Worm (Caenorhabditis elegans) whole organism, L2 larva: ENCODE data around the gene pes-5.
A peak's percentile ranks its signal among the peaks of the same experiment; 100 is the strongest.

Experiments used
- C34F6.9 ChIP-seq: fragments of 150-350 bp; optimal IDR thresholded peaks from 2 replicates; lab custom pipeline; 2014; ENCODE audit warnings: missing biosample characterization, missing genetic modification characterization
- F13H6.1 ChIP-seq: sonication (generic microtip); optimal IDR thresholded peaks from 2 replicates; lab custom pipeline; 2016; ENCODE audit warnings: missing genetic modification characterization, missing compliant biosample characterization
- R02D3.7 ChIP-seq: fragments of 150-350 bp; optimal IDR thresholded peaks from 2 replicates; lab custom pipeline; 2014; ENCODE audit warnings: missing biosample characterization, missing genetic modification characterization
- Y55F3AM.14 ChIP-seq: fragments of 200-800 bp; sonication (Bioruptor generic); optimal IDR thresholded peaks from 2 replicates; lab custom pipeline; 2018; ENCODE audit warnings: mild to moderate bottlenecking, missing genetic modification characterization, missing compliant biosample characterization
- ZK546.5 ChIP-seq: sonication (generic microtip); optimal IDR thresholded peaks from 2 replicates; lab custom pipeline; 2017; ENCODE audit warnings: missing biosample characterization, missing genetic modification characterization
- alr-1 ChIP-seq: fragments of 150-350 bp; optimal IDR thresholded peaks from 2 replicates; lab custom pipeline; 2014; ENCODE audit warnings: missing biosample characterization, missing genetic modification characterization
- ama-1 ChIP-seq: fragments of 150-350 bp; optimal IDR thresholded peaks from 2 replicates; lab custom pipeline; 2018; ENCODE audit warnings: inconsistent platforms
- blmp-1 ChIP-seq: sonication (generic microtip); optimal IDR thresholded peaks from 2 replicates; lab custom pipeline; 2017; ENCODE audit warnings: missing genetic modification characterization, mild to moderate bottlenecking, missing compliant biosample characterization, antibody characterized with exemption, moderate library complexity; ENCODE audit not compliant: insufficient read depth
- ceh-16 ChIP-seq: fragments of 150-350 bp; optimal IDR thresholded peaks from 2 replicates; lab custom pipeline; 2014; ENCODE audit warnings: missing biosample characterization, missing genetic modification characterization
- crh-2 ChIP-seq: sonication (generic microtip); optimal IDR thresholded peaks from 2 replicates; lab custom pipeline; 2017; ENCODE audit warnings: missing biosample characterization, missing genetic modification characterization
- elt-1 ChIP-seq: fragments of 150-350 bp; optimal IDR thresholded peaks from 2 replicates; lab custom pipeline; 2014; ENCODE audit warnings: missing biosample characterization, missing genetic modification characterization
- elt-3 ChIP-seq: sonication (generic microtip); optimal IDR thresholded peaks from 2 replicates; lab custom pipeline; 2017; ENCODE audit warnings: missing biosample characterization, missing genetic modification characterization
- fos-1 ChIP-seq: fragments of 150-350 bp; optimal IDR thresholded peaks from 2 replicates; lab custom pipeline; 2014; ENCODE audit warnings: missing biosample characterization, missing genetic modification characterization
- lin-11 ChIP-seq: fragments of 150-350 bp; sonication (generic microtip); optimal IDR thresholded peaks from 2 replicates; lab custom pipeline; 2014; ENCODE audit warnings: missing biosample characterization, missing genetic modification characterization, inconsistent platforms, mixed read lengths
- lin-13 ChIP-seq: fragments of 150-350 bp; optimal IDR thresholded peaks from 2 replicates; lab custom pipeline; 2014; ENCODE audit warnings: missing biosample characterization, missing genetic modification reagents, missing genetic modification characterization
- lin-39 ChIP-seq: fragments of 150-350 bp; optimal IDR thresholded peaks from 2 replicates; lab custom pipeline; 2014; ENCODE audit warnings: missing biosample characterization, missing genetic modification reagents, missing genetic modification characterization
- lsy-2 ChIP-seq, 2 experiments: fragments of 150-350 bp in 1 of 2; sonication (generic microtip) in 1 of 2; optimal IDR thresholded peaks; 2 replicates each; lab custom pipeline; 2014 to 2017; ENCODE audit warnings: missing biosample characterization in 2 of 2, missing genetic modification characterization in 2 of 2
- mdl-1 ChIP-seq, 2 experiments: fragments of 150-350 bp in 1 of 2; sonication (generic microtip) in 1 of 2; optimal IDR thresholded peaks; 2 replicates each; lab custom pipeline; 2017; ENCODE audit warnings: missing biosample characterization in 2 of 2, missing genetic modification characterization in 2 of 2
- nhr-10 ChIP-seq: sonication (generic microtip); optimal IDR thresholded peaks from 2 replicates; lab custom pipeline; 2017; ENCODE audit warnings: missing biosample characterization, missing genetic modification characterization
- nhr-11 ChIP-seq: fragments of 150-350 bp; optimal IDR thresholded peaks from 2 replicates; lab custom pipeline; 2014; ENCODE audit warnings: missing biosample characterization, missing genetic modification characterization
- nhr-12 ChIP-seq: fragments of 150-350 bp; optimal IDR thresholded peaks from 2 replicates; lab custom pipeline; 2014; ENCODE audit warnings: missing biosample characterization, missing genetic modification characterization
- nhr-129 ChIP-seq: fragments of 150-350 bp; optimal IDR thresholded peaks from 2 replicates; lab custom pipeline; 2014; ENCODE audit warnings: missing biosample characterization, missing genetic modification characterization
- nhr-21 ChIP-seq: fragments of 150-350 bp; optimal IDR thresholded peaks from 2 replicates; lab custom pipeline; 2014; ENCODE audit warnings: missing biosample characterization, missing genetic modification characterization
- nhr-23 ChIP-seq: fragments of 150-350 bp; optimal IDR thresholded peaks from 2 replicates; lab custom pipeline; 2014; ENCODE audit warnings: missing biosample characterization, missing genetic modification reagents, missing genetic modification characterization
- nhr-237 ChIP-seq: fragments of 150-350 bp; optimal IDR thresholded peaks from 2 replicates; lab custom pipeline; 2014; ENCODE audit warnings: missing biosample characterization, missing genetic modification characterization
- nhr-6 ChIP-seq: fragments of 150-350 bp; optimal IDR thresholded peaks from 2 replicates; lab custom pipeline; 2014; ENCODE audit warnings: missing biosample characterization, missing genetic modification characterization
- nhr-77 ChIP-seq: fragments of 150-350 bp; optimal IDR thresholded peaks from 2 replicates; lab custom pipeline; 2014; ENCODE audit warnings: missing biosample characterization, missing genetic modification characterization
- peb-1 ChIP-seq: fragments of 150-350 bp; optimal IDR thresholded peaks from 2 replicates; lab custom pipeline; 2014; ENCODE audit warnings: missing biosample characterization, missing genetic modification characterization
- sem-4 ChIP-seq: fragments of 150-350 bp; optimal IDR thresholded peaks from 2 replicates; lab custom pipeline; 2014; ENCODE audit warnings: missing biosample characterization, missing genetic modification reagents, missing genetic modification characterization
- sma-3 ChIP-seq: sonication (generic microtip); optimal IDR thresholded peaks from 2 replicates; lab custom pipeline; 2016; ENCODE audit warnings: missing genetic modification reagents, missing genetic modification characterization, missing compliant biosample characterization
- unc-39 ChIP-seq: fragments of 150-350 bp; optimal IDR thresholded peaks from 2 replicates; lab custom pipeline; 2014; ENCODE audit warnings: missing biosample characterization, missing genetic modification characterization
- unc-62 ChIP-seq: fragments of 150-350 bp; optimal IDR thresholded peaks from 2 replicates; lab custom pipeline; 2014; ENCODE audit warnings: missing biosample characterization, missing genetic modification reagents, missing genetic modification characterization
- zag-1 ChIP-seq: fragments of 150-350 bp; optimal IDR thresholded peaks from 2 replicates; lab custom pipeline; 2014; ENCODE audit warnings: missing biosample characterization, missing genetic modification characterization
- ztf-1 ChIP-seq: fragments of 200-800 bp; sonication (Bioruptor generic); conservative IDR thresholded peaks from 2 replicates; pipeline ENCODE4 v1.3.6; 2022; ENCODE audit warnings: missing genetic modification characterization, missing compliant biosample characterization
- ztf-11 ChIP-seq: sonication (generic microtip); optimal IDR thresholded peaks from 2 replicates; lab custom pipeline; 2017; ENCODE audit warnings: missing biosample characterization, missing genetic modification characterization

pes-5 gene

DNA sequence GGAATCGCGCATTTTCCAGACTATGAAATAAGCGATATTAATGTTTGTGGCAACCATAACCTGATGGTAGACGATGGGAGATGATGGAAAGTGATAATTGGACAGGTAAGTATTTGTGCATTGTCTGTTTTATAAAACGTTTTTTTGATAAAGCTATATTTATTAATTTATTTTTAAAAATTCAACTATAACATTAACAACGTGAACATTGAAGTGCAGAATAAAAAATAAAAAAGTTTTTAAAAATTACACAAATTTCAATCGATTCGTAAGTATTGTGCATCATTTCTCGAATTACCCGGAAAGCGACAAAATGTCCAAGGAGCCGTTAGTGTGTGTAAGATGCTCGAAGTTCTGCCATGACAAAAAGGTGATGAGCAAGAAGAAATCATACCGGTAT is 23.6 kb downstream of the pes-5 start, which contains the start of gene jmjd-1.1:
TSS of gene jmjd-1.1 (plus strand) at position 301 of the 400 bp plus-strand sequence.
- TF ChIP-seq R02D3.7 (tag; lab: Kevin White, UChicago) (no peak), fos-1 (tag; lab: Kevin White, UChicago) (no peak), Y55F3AM.14 (GFP tag; lab: Kevin White, UChicago) (no peak), unc-62 (GFP tag; lab: Kevin White, UChicago) (no peak), blmp-1 (tag; lab: Kevin White, UChicago) (no peak), F13H6.1 (no peak), nhr-21 (tag; lab: Kevin White, UChicago) (no peak), nhr-6 (tag; lab: Kevin White, UChicago) (no peak), lsy-2 (tag; optimal IDR thresholded peaks at IDR 0.05; lab: Kevin White, UChicago) (no peak), mdl-1 (tag; optimal IDR thresholded peaks at IDR 0.05; lab: Kevin White, UChicago) (no peak), ama-1 (lab: Kevin White, UChicago) (no peak), C34F6.9 (tag; lab: Kevin White, UChicago) (no peak), alr-1 (tag; lab: Kevin White, UChicago) (no peak), nhr-10 (no peak), ztf-1 (GFP tag; lab: Robert Waterston, UW) (no peak), crh-2 (tag; lab: Kevin White, UChicago) (no peak), nhr-129 (no peak), sem-4 (tag; lab: Kevin White, UChicago) (no peak), nhr-237 (no peak)

DNA sequence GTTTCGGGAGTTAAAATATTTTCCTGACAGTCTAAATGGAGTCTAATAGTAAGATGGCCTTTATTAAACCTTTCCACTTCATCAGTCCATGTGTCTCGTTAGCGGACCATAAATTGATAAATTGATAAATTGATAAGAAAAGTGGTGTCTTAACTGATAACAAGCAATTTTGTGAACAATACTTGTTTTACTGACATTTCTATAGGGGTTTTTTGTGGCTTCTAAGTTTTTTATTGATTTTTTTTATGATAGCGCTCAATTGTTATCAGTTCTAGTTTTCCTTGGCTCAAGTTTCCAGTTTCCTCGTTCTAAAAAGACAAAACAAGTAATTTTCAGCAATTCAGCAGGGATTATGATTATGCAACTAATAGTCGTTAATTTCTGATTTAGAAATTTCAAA is 27.4 kb downstream of the pes-5 start, which contains the start of gene F43G6.17:
TSS of gene F43G6.17 (plus strand) at position 301 of the 400 bp plus-strand sequence.
- no peak for TF ChIP-seq lin-13 (GFP tag; lab: Kevin White, UChicago)
- no peak for TF ChIP-seq lin-11 (tag; lab: Kevin White, UChicago)
- no peak for TF ChIP-seq ZK546.5 (tag; lab: Kevin White, UChicago)
- no peak for TF ChIP-seq nhr-12 (tag; lab: Kevin White, UChicago)
- no peak for TF ChIP-seq nhr-11 (tag; lab: Kevin White, UChicago)
- no peak for TF ChIP-seq ztf-11
- no peak for TF ChIP-seq nhr-23 (tag; lab: Kevin White, UChicago)
- no peak for TF ChIP-seq nhr-77
- TF ChIP-seq ceh-16 (tag; lab: Kevin White, UChicago), result no peak
- TF ChIP-seq nhr-129, result no peak
- no peak for TF ChIP-seq nhr-6 (tag; lab: Kevin White, UChicago)
- no peak for TF ChIP-seq sem-4 (tag; lab: Kevin White, UChicago)
- TF ChIP-seq fos-1 (tag; lab: Kevin White, UChicago), result no peak
- TF ChIP-seq nhr-21 (tag; lab: Kevin White, UChicago), result no peak
- no peak for TF ChIP-seq unc-39 (tag; lab: Kevin White, UChicago)
- no peak for TF ChIP-seq elt-1
- TF ChIP-seq F13H6.1, result no peak
- TF ChIP-seq lsy-2 (tag; optimal IDR thresholded peaks at IDR 0.05; lab: Kevin White, UChicago), result no peak
- TF ChIP-seq ztf-1 (GFP tag; lab: Robert Waterston, UW), result no peak
- TF ChIP-seq, all 48 proteins: peak for 0

- no peak for TF ChIP-seq nhr-6 (tag; lab: Kevin White, UChicago)
- no peak for TF ChIP-seq ZK546.5 (tag; lab: Kevin White, UChicago)
- TF ChIP-seq nhr-12 (tag; lab: Kevin White, UChicago), result no peak
- no peak for TF ChIP-seq sma-3
- TF ChIP-seq lin-39 (tag; lab: Kevin White, UChicago), result no peak
- TF ChIP-seq lsy-2 (tag; optimal IDR thresholded peaks at IDR 0.05; lab: Kevin White, UChicago), result no peak
- no peak for TF ChIP-seq peb-1 (tag; lab: Kevin White, UChicago)
- no peak for TF ChIP-seq Y55F3AM.14 (GFP tag; lab: Kevin White, UChicago)
These were observed 31.1 kb downstream of the pes-5 start, which contains the start of gene hda-5 for ce11 chrII:11798737-11799136. Gene hda-5, plus strand, starts transcription at chrII:11799037.

ce11 chrII:11797194-11797593 is 32.6 kb downstream of the pes-5 start:
- TF ChIP-seq fos-1 (tag; lab: Kevin White, UChicago), result peak; percentile 17
- no peak for TF ChIP-seq zag-1 (tag; lab: Kevin White, UChicago)
- no peak for TF ChIP-seq nhr-12 (tag; lab: Kevin White, UChicago)
- no peak for TF ChIP-seq mdl-1 (tag; optimal IDR thresholded peaks at IDR 0.05; lab: Kevin White, UChicago)
- no peak for TF ChIP-seq nhr-237
- no peak for TF ChIP-seq elt-3
